Fruit fly (Drosophila melanogaster) Kc167 (cell line): Measurements from ENCODE around the gene CG11594.

Experiments
- Myc ChIP-seq: fragments of >200 bp; optimal IDR thresholded peaks from 2 replicates; lab custom pipeline; 2017; ENCODE audit warnings: missing external identifiers
- Sin3A ChIP-seq: fragments of >200 bp; optimal IDR thresholded peaks from 2 replicates; lab custom pipeline; 2018; ENCODE audit warnings: missing external identifiers
- h ChIP-seq: fragments of >200 bp; optimal IDR thresholded peaks from 3 replicates; lab custom pipeline; 2018; ENCODE audit warnings: missing external identifiers
- insv ChIP-seq: fragments of >200 bp; optimal IDR thresholded peaks from 3 replicates; lab custom pipeline; 2018; ENCODE audit warnings: missing external identifiers
- psq ChIP-seq: fragments of >200 bp; optimal IDR thresholded peaks from 2 replicates; lab custom pipeline; 2017; ENCODE audit warnings: missing external identifiers
- ttk ChIP-seq: sonication (Bioruptor generic); optimal IDR thresholded peaks from 2 replicates; lab custom pipeline; 2017; ENCODE audit warnings: missing external identifiers

The CG11594 gene

DNA sequence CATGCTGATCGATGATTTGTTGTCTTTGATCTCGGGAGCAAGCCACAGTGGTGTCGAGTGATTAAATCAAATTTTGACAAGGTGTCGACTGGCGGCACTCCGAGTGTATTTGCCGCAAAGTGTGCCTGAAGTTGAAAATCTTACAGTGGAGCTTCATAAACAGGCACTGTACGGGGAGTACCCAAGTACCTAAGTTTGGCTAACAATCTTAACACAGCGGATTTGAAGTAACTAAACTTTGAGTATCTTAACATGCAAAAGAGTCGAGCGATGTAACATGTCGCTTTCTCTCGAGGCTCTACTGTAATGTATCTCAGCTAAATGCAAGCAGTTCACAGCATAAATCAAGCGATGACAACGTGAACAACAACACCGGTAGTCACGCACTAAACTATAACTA lies 9.1 kb downstream of the CG11594 start:
- TF ChIP-seq psq (lab: Kevin White, UChicago) (no peak), Myc (lab: Kevin White, UChicago) (no peak), ttk (lab: Kevin White, UChicago) (no peak), h (lab: Kevin White, UChicago) (no peak), insv (no peak)

DNA sequence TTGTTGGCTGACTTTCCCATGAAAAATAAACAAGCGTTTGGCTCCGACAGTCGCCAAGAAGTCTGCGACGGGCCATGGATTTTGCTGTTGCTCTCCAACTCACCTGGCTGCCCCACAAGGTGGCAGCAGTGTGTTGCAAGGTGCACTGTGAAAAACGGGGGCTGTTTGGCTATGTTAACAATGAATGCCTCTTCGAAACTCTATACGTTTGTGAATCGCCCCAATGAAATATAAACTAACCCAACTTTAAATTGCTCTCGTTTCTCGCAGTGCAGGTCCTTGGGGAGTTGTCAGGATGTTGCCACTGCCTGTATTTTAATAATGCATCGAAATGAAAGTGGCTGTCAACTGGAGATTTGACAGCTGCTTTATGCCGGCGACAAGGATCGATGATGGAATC lies 11.5 kb downstream of the CG11594 start:
- TF ChIP-seq psq (lab: Kevin White, UChicago) = no peak
- TF ChIP-seq insv = no peak
- TF ChIP-seq Myc (lab: Kevin White, UChicago) = no peak
- TF ChIP-seq Sin3A (lab: Kevin White, UChicago) = no peak
- no peak for TF ChIP-seq h (lab: Kevin White, UChicago)
- TF ChIP-seq ttk (lab: Kevin White, UChicago) = no peak

DNA sequence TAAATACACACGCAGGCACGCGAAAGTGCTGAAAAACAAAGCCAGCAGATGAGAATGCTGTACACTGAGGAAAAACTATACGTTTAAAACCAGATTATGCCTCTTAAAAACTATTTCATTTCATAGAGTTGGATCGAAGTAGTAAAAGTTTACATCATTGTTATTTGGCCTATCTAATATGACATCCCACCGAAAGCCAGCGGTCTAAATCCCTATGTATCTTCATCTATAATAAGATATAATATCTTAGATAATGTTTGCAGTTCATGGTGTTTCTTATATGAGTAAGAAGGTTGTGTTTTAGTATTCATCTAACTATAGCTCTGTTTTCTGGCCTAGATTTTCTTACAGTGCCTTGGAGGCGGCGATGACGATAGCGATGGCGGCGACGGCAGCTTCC lies 15.7 kb downstream of the CG11594 start:
- TF ChIP-seq ttk (lab: Kevin White, UChicago) (no peak), Myc (lab: Kevin White, UChicago) (no peak), insv (no peak), Sin3A (lab: Kevin White, UChicago) (no peak), h (lab: Kevin White, UChicago) (no peak), psq (lab: Kevin White, UChicago) (no peak)

DNA sequence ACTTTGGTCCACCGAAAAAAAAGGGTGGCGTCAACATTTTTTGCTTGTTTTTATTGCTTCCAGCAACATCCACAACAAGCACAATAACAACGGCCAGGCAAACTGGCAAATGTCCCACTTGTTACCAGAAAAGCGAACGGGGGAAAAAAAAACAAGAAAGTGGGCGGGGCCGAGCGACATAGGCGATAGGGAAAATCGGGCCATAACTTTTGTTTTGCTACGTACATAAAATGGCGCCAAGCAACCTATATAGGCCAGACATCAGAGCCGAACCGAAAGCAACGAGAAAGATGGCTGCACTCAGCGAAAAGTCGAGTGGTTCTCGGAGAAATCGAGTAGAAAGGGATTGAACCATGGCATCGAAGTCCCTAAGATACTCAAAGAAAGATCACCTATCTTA lies 18.6 kb downstream of the CG11594 start:
- TF ChIP-seq Sin3A (lab: Kevin White, UChicago) = no peak
- no peak for TF ChIP-seq Myc (lab: Kevin White, UChicago)
- TF ChIP-seq h (lab: Kevin White, UChicago) = no peak
- TF ChIP-seq ttk (lab: Kevin White, UChicago) = no peak
- TF ChIP-seq psq (lab: Kevin White, UChicago) = no peak
- TF ChIP-seq insv = no peak

DNA sequence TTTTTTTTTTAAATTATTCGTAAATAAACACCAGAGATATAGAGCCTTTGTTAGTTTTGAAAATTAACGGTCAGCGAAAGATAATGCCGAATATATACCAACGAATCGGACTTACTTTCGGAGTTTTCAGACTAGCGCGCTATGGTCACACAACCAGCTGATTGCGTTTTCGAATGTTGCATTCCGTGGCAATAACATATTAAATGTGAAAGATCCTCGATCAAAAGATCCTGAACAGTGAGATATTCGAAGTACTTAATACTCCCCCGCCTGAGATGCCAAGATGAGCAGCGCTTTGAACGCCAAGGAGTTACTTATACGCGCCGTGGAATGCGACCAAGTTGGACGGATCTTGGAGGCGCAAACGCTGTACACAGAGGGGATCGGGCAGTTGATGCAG lies 22.5 kb downstream of the CG11594 start, which contains the start of gene CG14985:
Gene CG14985, plus strand, starts transcription at position 159 of the 400 bp plus-strand sequence.
- TF ChIP-seq ttk (lab: Kevin White, UChicago) = no peak
- TF ChIP-seq h (lab: Kevin White, UChicago) = no peak
- TF ChIP-seq insv = no peak
- no peak for TF ChIP-seq Myc (lab: Kevin White, UChicago)
- no peak for TF ChIP-seq psq (lab: Kevin White, UChicago)
- TF ChIP-seq Sin3A (lab: Kevin White, UChicago) = no peak

DNA sequence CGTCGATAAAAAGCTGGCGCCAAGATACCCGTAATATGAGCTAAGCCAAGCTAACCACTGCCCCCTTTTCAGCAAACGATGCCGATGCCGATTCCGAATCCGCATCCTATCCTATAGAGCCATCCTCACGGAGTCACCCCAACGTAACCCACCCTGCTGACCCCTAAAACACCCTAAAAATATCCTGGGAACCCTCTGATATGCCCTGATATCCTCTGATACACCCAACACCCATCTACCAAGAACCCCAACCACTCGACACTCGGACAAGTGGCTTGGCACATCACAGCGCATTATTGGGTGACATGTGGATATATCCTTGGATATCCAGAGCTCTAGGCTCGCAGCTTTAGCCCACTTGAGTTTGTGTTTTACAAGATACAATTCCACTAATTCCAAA lies 24.3 kb downstream of the CG11594 start:
- TF ChIP-seq psq (lab: Kevin White, UChicago) = no peak
- no peak for TF ChIP-seq Sin3A (lab: Kevin White, UChicago)
- no peak for TF ChIP-seq ttk (lab: Kevin White, UChicago)

DNA sequence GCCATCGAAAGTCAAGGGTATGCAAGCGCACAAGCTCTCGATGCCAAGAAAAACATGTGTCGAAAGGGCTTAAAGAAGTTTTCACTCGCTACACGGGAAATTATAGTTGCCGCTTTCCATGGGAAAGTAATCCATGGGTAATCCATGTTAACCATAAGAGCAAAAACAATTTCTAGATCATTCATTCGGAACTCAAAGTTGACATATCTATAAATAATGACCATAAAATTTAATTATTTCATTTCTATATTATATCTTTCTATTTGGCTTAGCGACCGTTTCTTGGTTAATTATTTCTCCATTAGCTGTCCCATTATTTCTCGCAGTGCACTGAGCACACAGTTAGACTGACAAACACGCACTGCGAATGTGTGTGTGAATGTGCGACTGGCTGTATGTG lies 25.1 kb downstream of the CG11594 start:
- TF ChIP-seq psq (lab: Kevin White, UChicago) = no peak

DNA sequence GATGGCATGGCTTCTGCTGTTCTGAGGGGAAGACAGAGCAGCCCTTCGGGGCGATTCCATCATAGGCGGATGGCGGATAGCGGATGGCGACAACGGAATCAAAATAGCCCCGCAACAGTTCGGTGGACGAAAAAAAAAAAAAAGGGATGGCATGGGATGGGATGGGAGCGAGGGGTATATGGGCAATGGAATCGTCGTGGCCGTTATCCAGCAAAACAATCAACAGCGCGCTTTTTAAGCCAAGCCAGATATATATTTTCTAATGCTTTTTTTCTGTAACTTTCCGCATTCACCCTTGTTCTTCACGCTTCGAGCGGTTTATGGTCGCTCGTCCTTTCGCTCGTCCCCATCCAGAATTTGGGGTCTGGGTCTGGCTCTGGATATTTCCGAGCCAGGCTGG lies 30.3 kb downstream of the CG11594 start:
- TF ChIP-seq h (lab: Kevin White, UChicago) = no peak
- TF ChIP-seq Myc (lab: Kevin White, UChicago) = no peak
- TF ChIP-seq Sin3A (lab: Kevin White, UChicago) = no peak

DNA sequence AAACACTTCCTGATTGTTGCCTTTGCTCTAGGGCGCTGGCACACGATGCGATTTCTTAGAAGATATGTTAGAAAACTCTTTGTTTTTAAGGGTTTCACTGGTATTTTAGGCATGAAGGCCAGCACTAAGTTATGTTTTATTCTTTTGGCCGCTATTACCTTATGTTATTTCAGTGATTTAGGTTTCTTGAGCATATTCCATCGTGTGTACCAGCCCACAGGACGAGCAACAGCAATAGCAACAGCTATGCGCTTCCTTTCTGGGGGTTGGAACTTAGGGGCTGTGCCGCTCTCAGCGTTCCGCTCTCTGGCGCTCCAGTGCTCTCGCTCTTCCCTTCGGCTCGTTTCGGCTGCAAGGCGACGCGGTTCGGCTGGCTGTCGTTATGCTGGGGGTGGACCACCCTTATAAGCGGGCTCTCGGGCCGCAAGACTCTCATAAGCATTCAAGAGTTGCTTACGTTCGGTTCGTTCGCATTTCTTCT lies 42.3 kb downstream of the CG11594 start, which contains the start of gene scrt:
Gene scrt, plus strand, starts transcription at position 431 of the 481 bp plus-strand sequence.
- TF ChIP-seq Myc (lab: Kevin White, UChicago) = no peak
- TF ChIP-seq Sin3A (lab: Kevin White, UChicago) = no peak
- TF ChIP-seq ttk (lab: Kevin White, UChicago) = no peak
- TF ChIP-seq insv = no peak
- TF ChIP-seq h (lab: Kevin White, UChicago) = no peak
- TF ChIP-seq psq (lab: Kevin White, UChicago) = no peak

DNA sequence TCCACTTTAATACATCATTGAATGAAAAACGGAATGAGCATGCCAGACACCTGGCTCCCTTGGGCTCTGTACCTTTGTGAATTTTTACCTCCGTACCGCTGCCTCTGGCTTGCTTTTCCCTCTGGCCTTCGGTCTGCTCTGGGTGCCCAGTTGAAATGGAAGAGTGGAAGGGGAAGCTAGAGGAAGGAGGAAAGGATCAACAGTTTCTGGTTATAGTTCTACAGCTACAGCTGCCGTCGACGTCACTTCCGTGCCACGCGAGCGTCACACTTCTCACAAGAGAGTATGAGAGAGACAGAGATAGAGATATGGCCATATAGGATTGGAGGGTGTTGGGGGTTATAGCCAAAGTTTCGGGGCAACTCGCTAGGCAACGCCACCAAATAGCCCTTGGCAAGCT lies 45.8 kb downstream of the CG11594 start:
- TF ChIP-seq psq (lab: Kevin White, UChicago) (no peak), Sin3A (lab: Kevin White, UChicago) (no peak), Myc (lab: Kevin White, UChicago) (no peak), h (lab: Kevin White, UChicago) (no peak), insv (no peak), ttk (lab: Kevin White, UChicago) (no peak)

DNA sequence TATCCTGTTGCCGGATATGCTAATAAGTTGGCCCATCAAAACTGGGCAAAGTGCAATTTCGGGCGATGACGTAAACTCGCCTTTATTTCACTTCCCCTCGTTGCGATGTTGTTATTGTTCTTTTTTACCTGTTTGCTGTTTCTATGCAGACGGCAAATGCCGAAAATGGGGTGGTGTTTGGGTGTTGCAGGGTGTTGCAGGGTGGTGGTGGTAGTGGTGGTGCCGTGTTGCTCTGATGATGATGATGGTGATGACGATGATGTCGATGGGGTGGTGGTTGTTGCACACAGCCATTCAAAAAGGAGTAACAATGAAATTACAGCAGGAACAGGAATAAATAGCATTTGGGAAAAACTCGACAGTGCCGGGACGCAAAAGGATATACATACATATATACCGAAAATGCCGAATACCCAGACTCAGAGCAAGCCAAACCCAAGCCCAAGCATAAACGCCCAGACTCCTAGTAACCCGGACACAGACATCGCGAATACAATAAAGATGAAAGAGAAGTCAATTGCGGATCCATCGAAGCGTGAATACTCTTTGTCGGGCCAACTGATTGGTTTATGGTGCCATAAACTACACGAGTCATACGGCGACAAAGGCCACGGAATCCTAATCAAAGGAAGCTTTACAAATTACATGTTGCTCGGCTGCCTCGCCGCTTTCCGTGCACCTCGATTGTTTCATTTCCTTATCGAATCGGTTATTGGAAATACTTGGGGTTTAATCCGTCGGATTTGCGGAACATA lies 46.9 kb downstream of the CG11594 start:
- no peak for TF ChIP-seq psq (lab: Kevin White, UChicago)
- TF ChIP-seq ttk (lab: Kevin White, UChicago) = no peak
- TF ChIP-seq h (lab: Kevin White, UChicago) = no peak
- no peak for TF ChIP-seq insv
- TF ChIP-seq Myc (lab: Kevin White, UChicago) = no peak
- no peak for TF ChIP-seq Sin3A (lab: Kevin White, UChicago)

DNA sequence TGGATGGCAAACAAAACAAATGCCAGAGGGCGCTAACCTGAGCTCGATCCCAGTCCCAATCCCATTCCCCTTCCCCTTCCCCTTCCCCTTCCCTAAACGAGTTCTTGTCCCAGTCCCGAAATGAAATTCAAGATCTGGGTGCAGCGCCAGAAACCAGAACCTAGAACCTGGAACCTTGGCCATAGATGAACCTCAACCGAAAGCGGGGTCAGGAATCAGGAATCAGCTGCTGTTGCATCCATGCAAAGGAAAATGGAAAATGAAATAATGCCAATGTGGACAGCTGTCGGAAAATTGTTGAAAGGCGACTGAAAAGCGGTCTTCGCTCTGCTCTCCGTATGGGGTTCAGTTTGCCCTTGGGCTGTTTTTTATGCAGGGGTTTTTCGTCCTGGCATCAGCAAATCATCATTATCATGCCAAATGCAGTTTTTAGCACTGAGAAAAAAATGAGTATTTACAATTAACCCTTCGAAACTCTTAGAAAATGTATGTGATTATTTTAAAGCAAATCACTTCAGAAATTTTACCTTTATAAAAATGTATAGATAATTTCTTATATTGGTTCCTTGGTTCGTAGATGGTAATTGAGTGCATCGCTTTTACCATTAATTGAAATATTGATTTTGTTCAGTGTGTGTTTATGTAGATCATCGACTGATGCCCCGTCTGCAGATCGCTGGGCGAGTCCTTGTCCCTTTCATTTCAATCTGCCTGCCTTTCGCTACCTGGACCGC lies 48.0 kb downstream of the CG11594 start:
- TF ChIP-seq insv = no peak
- TF ChIP-seq psq (lab: Kevin White, UChicago) = no peak
- TF ChIP-seq h (lab: Kevin White, UChicago) = no peak
- TF ChIP-seq Sin3A (lab: Kevin White, UChicago) = no peak
- no peak for TF ChIP-seq ttk (lab: Kevin White, UChicago)
- no peak for TF ChIP-seq Myc (lab: Kevin White, UChicago)
